Fruit fly (Drosophila melanogaster) whole organism, embryonic: ENCODE measurements around the gene Cdc6.

Source experiments
- Abd-B ChIP-seq: fragments of 200-800 bp; sonication (Bioruptor generic); optimal IDR thresholded peaks from 2 replicates; lab custom pipeline; 2018; ENCODE audit warnings: missing biosample characterization, mild to moderate bottlenecking, missing genetic modification characterization, moderate library complexity
- Atf6 ChIP-seq: fragments of 200-800 bp; sonication (Bioruptor generic); IDR thresholded peaks from 2 replicates; pipeline ENCODE4 v1.3.6; 2022; ENCODE audit warnings: missing biosample characterization, missing genetic modification characterization
- CG11093 ChIP-seq: fragments of 200-800 bp; sonication (Bioruptor generic); IDR thresholded peaks from 3 replicates; pipeline ENCODE4 v1.3.6; 2022; ENCODE audit warnings: missing biosample characterization, missing genetic modification characterization
- CG11456 ChIP-seq: fragments of 200-800 bp; sonication (Bioruptor generic); IDR thresholded peaks from 3 replicates; pipeline ENCODE4 v1.3.6; 2022; ENCODE audit warnings: missing biosample characterization, missing genetic modification characterization
- CG12769 ChIP-seq: fragments of 200-800 bp; sonication (Bioruptor generic); optimal IDR thresholded peaks from 2 replicates; lab custom pipeline; 2019; ENCODE audit warnings: missing biosample characterization, mild to moderate bottlenecking, missing genetic modification characterization, moderate library complexity
- CG14014 ChIP-seq: fragments of 200-800 bp; sonication (Bioruptor generic); IDR thresholded peaks from 2 replicates; pipeline ENCODE4 v1.3.6; 2022; ENCODE audit warnings: missing biosample characterization, missing genetic modification characterization
- CG15011 ChIP-seq: fragments of 200-800 bp; sonication (Bioruptor generic); optimal IDR thresholded peaks from 3 replicates; lab custom pipeline; 2018; ENCODE audit warnings: missing biosample characterization, mild to moderate bottlenecking, missing genetic modification characterization
- CG17328 ChIP-seq: fragments of 200-800 bp; sonication (Bioruptor generic); IDR thresholded peaks from 2 replicates; pipeline ENCODE4 v1.3.6; 2022; ENCODE audit warnings: missing biosample characterization, missing genetic modification characterization
- CG2678 ChIP-seq: fragments of 200-800 bp; sonication (Bioruptor generic); optimal IDR thresholded peaks from 3 replicates; lab custom pipeline; 2019; ENCODE audit warnings: missing biosample characterization, mild to moderate bottlenecking, missing genetic modification characterization, moderate library complexity
- CG30403 ChIP-seq: fragments of 200-800 bp; sonication (Bioruptor generic); optimal IDR thresholded peaks from 3 replicates; lab custom pipeline; 2016; ENCODE audit warnings: missing biosample characterization, missing genetic modification characterization
- CG3726 ChIP-seq: fragments of 200-800 bp; sonication (Bioruptor generic); IDR thresholded peaks from 3 replicates; pipeline ENCODE4, ENCODE4 v1.3.6; 2022; ENCODE audit warnings: missing biosample characterization, missing genetic modification characterization
- CG4617 ChIP-seq: fragments of 200-800 bp; sonication (Bioruptor generic); optimal IDR thresholded peaks from 3 replicates; lab custom pipeline; 2016; ENCODE audit warnings: missing biosample characterization, missing genetic modification characterization, borderline replicate concordance
- CG5245 ChIP-seq: fragments of 200-800 bp; sonication (Bioruptor generic); optimal IDR thresholded peaks from 3 replicates; lab custom pipeline; 2016; ENCODE audit warnings: missing biosample characterization, missing genetic modification characterization
- CG6689 ChIP-seq: fragments of 200-800 bp; sonication (Bioruptor generic); IDR thresholded peaks from 2 replicates; pipeline ENCODE4 v1.3.6; 2022; ENCODE audit warnings: missing biosample characterization, missing genetic modification characterization
- CG7963 ChIP-seq: fragments of 200-800 bp; sonication (Bioruptor generic); IDR thresholded peaks from 3 replicates; pipeline ENCODE4 v1.3.6; 2022; ENCODE audit warnings: missing biosample characterization, missing genetic modification characterization; ENCODE audit not compliant: partially characterized antibody
- CG9215 ChIP-seq: fragments of 200-800 bp; sonication (Bioruptor generic); IDR thresholded peaks from 2 replicates; pipeline ENCODE4 v1.3.6; 2022; ENCODE audit warnings: missing biosample characterization, missing genetic modification characterization
- CkIIα-i1 ChIP-seq: fragments of 200-800 bp; sonication (Bioruptor generic); IDR thresholded peaks from 2 replicates; pipeline ENCODE4 v1.3.6; 2022; ENCODE audit warnings: missing biosample characterization, missing genetic modification characterization
- D ChIP-seq, 2 experiments: fragments of 200-800 bp in 1 of 2; fragments of >200 bp in 1 of 2; sonication (Bioruptor generic) in 1 of 2; optimal IDR thresholded peaks; 2 replicates in 1 of 2; 3 replicates in 1 of 2; lab custom pipeline; 2017; ENCODE audit warnings: mild to moderate bottlenecking in 1 of 2, missing biosample characterization in 1 of 2, missing genetic modification characterization in 1 of 2, missing genetic modification reagents in 1 of 2
- Deaf1 ChIP-seq: fragments of 200-800 bp; optimal IDR thresholded peaks from 3 replicates; lab custom pipeline; 2019; ENCODE audit warnings: missing biosample characterization, mild to moderate bottlenecking, missing genetic modification characterization, moderate library complexity
- Jarid2 ChIP-seq: fragments of 200-800 bp; sonication (Bioruptor generic); optimal IDR thresholded peaks from 3 replicates; lab custom pipeline; 2017; ENCODE audit warnings: mild to moderate bottlenecking, missing biosample characterization, missing genetic modification reagents, missing genetic modification characterization
- Lim3 ChIP-seq: fragments of 200-800 bp; sonication (Bioruptor generic); IDR thresholded peaks from 2 replicates; pipeline ENCODE4 v1.3.6; 2022; ENCODE audit warnings: missing biosample characterization, missing genetic modification characterization
- Meics ChIP-seq: fragments of 200-800 bp; sonication (Bioruptor generic); optimal IDR thresholded peaks from 2 replicates; lab custom pipeline; 2017; ENCODE audit warnings: missing biosample characterization, mild to moderate bottlenecking, missing genetic modification characterization
- Mes4 ChIP-seq: fragments of 200-800 bp; sonication (Bioruptor generic); optimal IDR thresholded peaks from 2 replicates; lab custom pipeline; 2016; ENCODE audit warnings: missing biosample characterization, missing genetic modification characterization
- NFAT ChIP-seq: fragments of 200-800 bp; sonication (Bioruptor generic); IDR thresholded peaks from 2 replicates; pipeline ENCODE4 v1.3.6; 2022; ENCODE audit warnings: missing biosample characterization, missing genetic modification characterization
- PHDP ChIP-seq: fragments of 200-800 bp; sonication (Bioruptor generic); optimal IDR thresholded peaks from 3 replicates; lab custom pipeline; 2018; ENCODE audit warnings: missing biosample characterization, mild to moderate bottlenecking, missing genetic modification characterization, moderate library complexity
- Ptx1 ChIP-seq: fragments of 200-800 bp; sonication (Bioruptor generic); IDR thresholded peaks from 2 replicates; pipeline ENCODE4 v1.3.6; 2022; ENCODE audit warnings: missing biosample characterization, missing genetic modification characterization
- Rx ChIP-seq: fragments of 200-800 bp; sonication (Bioruptor generic); IDR thresholded peaks from 2 replicates; pipeline ENCODE4 v1.3.6; 2022; ENCODE audit warnings: missing biosample characterization, missing genetic modification characterization
- Sin3A ChIP-seq: fragments of >200 bp; optimal IDR thresholded peaks from 2 replicates; lab custom pipeline; 2018
- Stat92E ChIP-seq, 3 experiments: fragments of >200 bp in 2 of 3; fragments of 200-800 bp in 1 of 3; sonication (Bioruptor generic) in 1 of 3; optimal IDR thresholded peaks; 2 replicates each; lab custom pipeline; 2017 to 2019; ENCODE audit warnings: missing biosample characterization in 3 of 3, missing genetic modification characterization in 3 of 3, mild to moderate bottlenecking in 1 of 3, moderate library complexity in 1 of 3
- Trl ChIP-seq, 3 experiments: fragments of >200 bp in 2 of 3; fragments of 200-800 bp in 1 of 3; sonication (Bioruptor generic) in 1 of 3; optimal IDR thresholded peaks; 2 replicates in 1 of 3; 3 replicates in 2 of 3; lab custom pipeline; 2016 to 2017; ENCODE audit warnings: missing biosample characterization in 1 of 3, missing genetic modification characterization in 1 of 3
- ab ChIP-seq: fragments of 200-800 bp; sonication (Bioruptor generic); optimal IDR thresholded peaks from 2 replicates; lab custom pipeline; 2016; ENCODE audit warnings: missing biosample characterization, missing genetic modification characterization
- ato ChIP-seq: fragments of 200-800 bp; sonication (Bioruptor generic); IDR thresholded peaks from 2 replicates; pipeline ENCODE4 v1.3.6; 2022; ENCODE audit warnings: missing biosample characterization, missing genetic modification characterization; ENCODE audit not compliant: partially characterized antibody
- caup ChIP-seq: fragments of 200-800 bp; sonication (Bioruptor generic); optimal IDR thresholded peaks from 3 replicates; lab custom pipeline; 2017; ENCODE audit warnings: missing biosample characterization, mild to moderate bottlenecking, missing genetic modification characterization, moderate library complexity; ENCODE audit not compliant: severe bottlenecking
- chif ChIP-seq, 2 experiments: fragments of 200-800 bp; sonication (Bioruptor generic); optimal IDR thresholded peaks; 3 replicates each; lab custom pipeline; 2016; ENCODE audit warnings: missing biosample characterization in 2 of 2, missing genetic modification characterization in 2 of 2
- ci ChIP-seq: fragments of 200-800 bp; sonication (Bioruptor generic); IDR thresholded peaks from 3 replicates; pipeline ENCODE4 v1.3.6; 2022; ENCODE audit warnings: missing biosample characterization, missing genetic modification characterization
- dm ChIP-seq: fragments of 200-800 bp; sonication (Bioruptor generic); optimal IDR thresholded peaks from 3 replicates; lab custom pipeline; 2016; ENCODE audit warnings: missing biosample characterization, missing genetic modification characterization
- dmrt11E ChIP-seq: fragments of 200-800 bp; sonication (Bioruptor generic); optimal IDR thresholded peaks from 3 replicates; lab custom pipeline; 2018; ENCODE audit warnings: missing biosample characterization, mild to moderate bottlenecking, missing genetic modification characterization, moderate library complexity
- gce ChIP-seq: fragments of 200-800 bp; sonication (Bioruptor generic); IDR thresholded peaks from 3 replicates; pipeline ENCODE4 v1.3.6; 2022; ENCODE audit warnings: missing biosample characterization, missing genetic modification characterization
- ind ChIP-seq: fragments of 200-800 bp; sonication (Bioruptor generic); optimal IDR thresholded peaks from 3 replicates; lab custom pipeline; 2016; ENCODE audit warnings: missing biosample characterization, missing genetic modification characterization
- insv ChIP-seq, 2 experiments: fragments of 200-800 bp; sonication (Bioruptor generic); optimal IDR thresholded peaks; 3 replicates each; lab custom pipeline; 2016 to 2018; ENCODE audit warnings: missing biosample characterization in 2 of 2, missing genetic modification characterization in 2 of 2
- kah ChIP-seq: fragments of 200-800 bp; sonication (Bioruptor generic); optimal IDR thresholded peaks from 2 replicates; lab custom pipeline; 2018; ENCODE audit warnings: missing biosample characterization, mild to moderate bottlenecking, missing genetic modification characterization
- lola ChIP-seq, 3 experiments: fragments of >200 bp in 2 of 3; fragments of 200-800 bp in 1 of 3; sonication (Bioruptor generic) in 1 of 3; optimal IDR thresholded peaks; 2 replicates each; lab custom pipeline; 2017 to 2019; ENCODE audit warnings: missing biosample characterization in 3 of 3, missing genetic modification characterization in 3 of 3, mild to moderate bottlenecking in 1 of 3, moderate library complexity in 1 of 3
- otp ChIP-seq: fragments of 200-800 bp; sonication (Bioruptor generic); IDR thresholded peaks from 3 replicates; pipeline ENCODE4, ENCODE4 v1.3.6; 2022; ENCODE audit warnings: missing biosample characterization, missing genetic modification characterization
- peb ChIP-seq: fragments of 200-800 bp; sonication (Bioruptor generic); IDR thresholded peaks from 2 replicates; pipeline ENCODE4 v1.3.6; 2022; ENCODE audit warnings: missing biosample characterization, missing genetic modification characterization
- stc ChIP-seq: fragments of 200-800 bp; sonication (Bioruptor generic); IDR thresholded peaks from 2 replicates; pipeline ENCODE4 v1.3.6; 2022; ENCODE audit warnings: missing biosample characterization, missing genetic modification characterization
- tna ChIP-seq: fragments of 200-800 bp; sonication (Bioruptor generic); IDR thresholded peaks from 2 replicates; pipeline ENCODE4 v1.3.6; 2022; ENCODE audit warnings: missing biosample characterization, missing genetic modification characterization; ENCODE audit not compliant: partially characterized antibody
- trem ChIP-seq: fragments of 200-800 bp; optimal IDR thresholded peaks from 3 replicates; lab custom pipeline; 2019; ENCODE audit warnings: missing biosample characterization, mild to moderate bottlenecking, missing genetic modification characterization, moderate library complexity
- tup ChIP-seq: fragments of 200-800 bp; sonication (Bioruptor generic); optimal IDR thresholded peaks from 2 replicates; lab custom pipeline; 2016; ENCODE audit warnings: missing biosample characterization, mild to moderate bottlenecking, missing genetic modification characterization, moderate library complexity
- z ChIP-seq: fragments of 200-800 bp; sonication (Bioruptor generic); IDR thresholded peaks from 3 replicates; pipeline ENCODE4 v1.3.6; 2022; ENCODE audit warnings: missing biosample characterization, missing genetic modification characterization

Gene Cdc6

DNA sequence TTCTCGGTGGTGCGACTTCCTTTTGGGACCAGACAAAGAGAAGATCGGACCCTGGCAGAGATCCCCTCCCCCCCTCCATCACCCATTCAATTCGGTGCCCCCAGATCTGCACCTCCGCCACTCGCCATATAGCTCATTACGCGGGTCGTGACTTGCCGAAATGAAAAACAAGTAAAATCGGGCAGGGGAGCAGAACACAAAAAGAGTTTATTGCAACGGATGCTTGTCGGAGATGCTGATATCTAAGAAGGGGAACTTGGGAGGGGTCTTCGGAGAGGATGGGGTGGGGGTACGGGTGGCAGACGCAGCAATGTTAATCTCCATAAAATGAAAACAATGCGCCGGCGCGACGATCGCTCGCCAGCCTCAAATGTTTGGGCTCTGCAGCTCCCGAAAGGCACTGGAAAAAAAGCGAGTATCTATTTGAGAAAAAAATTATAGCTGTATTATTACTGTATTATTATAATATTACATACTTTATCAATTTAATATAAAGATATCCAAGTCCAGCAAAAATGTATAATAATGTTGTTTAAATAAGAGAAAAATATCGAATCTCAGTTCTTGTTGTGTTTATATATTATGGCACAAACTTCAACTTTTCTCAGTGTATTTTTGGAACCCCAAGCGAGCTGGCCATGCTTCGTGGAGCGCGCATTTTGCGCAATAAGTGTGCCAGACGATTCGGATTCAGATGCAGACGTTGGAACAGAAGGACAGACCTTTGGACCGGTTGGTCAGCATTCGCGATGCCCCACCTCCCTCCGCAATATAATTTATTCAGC is 34.1 kb upstream of the Cdc6 start (continued):
- TF ChIP-seq otp (GFP tag; lab: Robert Waterston, UW), result no peak
- no peak for TF ChIP-seq Sin3A
- no peak for TF ChIP-seq Atf6
- TF ChIP-seq CkIIα-i1, result no peak
- no peak for TF ChIP-seq z (GFP tag; lab: Robert Waterston, UW)
- TF ChIP-seq ind (GFP tag; lab: Kevin White, UChicago), result no peak
- TF ChIP-seq insv (GFP tag; optimal IDR thresholded peaks at IDR 0.05; lab: Kevin White, UChicago), result no peak
- TF ChIP-seq CG4617, result no peak
- TF ChIP-seq CG5245 (GFP tag; lab: Kevin White, UChicago), result no peak
- TF ChIP-seq CG7963 (GFP tag; lab: Robert Waterston, UW), result no peak
- no peak for TF ChIP-seq tna (GFP tag; lab: Robert Waterston, UW)
- no peak for TF ChIP-seq CG15011 (GFP tag; lab: Kevin White, UChicago)
- TF ChIP-seq dm (GFP tag; lab: Kevin White, UChicago), result no peak
- TF ChIP-seq PHDP (tag; lab: Kevin White, UChicago), result peak; percentile 45
- no peak for TF ChIP-seq Rx
- peak; percentile 47 for TF ChIP-seq CG6689 (GFP tag; lab: Robert Waterston, UW)
- no peak for TF ChIP-seq kah (GFP tag; lab: Kevin White, UChicago)
- no peak for TF ChIP-seq Trl (optimal IDR thresholded peaks at IDR 0.05; lab: Kevin White, UChicago)
- TF ChIP-seq Trl (GFP tag; optimal IDR thresholded peaks at IDR 0.05; lab: Kevin White, UChicago), result no peak
- TF ChIP-seq Mes4 (GFP tag; lab: Kevin White, UChicago), result no peak
- TF ChIP-seq CG30403, result peak; percentile 10
- TF ChIP-seq NFAT (GFP tag; lab: Robert Waterston, UW), result no peak
- peak; percentile 41; the same call in 1 of the 2 replicates for TF ChIP-seq stc (GFP tag; lab: Robert Waterston, UW)
- no peak for TF ChIP-seq ato (GFP tag; lab: Robert Waterston, UW)
- no peak for TF ChIP-seq Lim3 (GFP tag; lab: Robert Waterston, UW)
- TF ChIP-seq ci (GFP tag; lab: Robert Waterston, UW), result 0 out of 3 replicates have a peak, but pooled peaks have one; percentile 48
- TF ChIP-seq Stat92E (GFP tag; optimal IDR thresholded peaks at IDR 0.05; lab: Kevin White, UChicago), result no peak
- no peak for TF ChIP-seq chif (GFP tag; optimal IDR thresholded peaks at IDR 0.05; lab: Kevin White, UChicago)
- TF ChIP-seq ab (GFP tag; lab: Kevin White, UChicago), result no peak
- TF ChIP-seq caup (GFP tag; lab: Kevin White, UChicago), result no peak
- TF ChIP-seq dmrt11E, result peak; percentile 78
- peak; percentile 55 for TF ChIP-seq Ptx1
- TF ChIP-seq D (optimal IDR thresholded peaks at IDR 0.05; lab: Kevin White, UChicago), result no peak
- TF ChIP-seq D (GFP tag; optimal IDR thresholded peaks at IDR 0.05; lab: Kevin White, UChicago), result peak; percentile 37
- TF ChIP-seq peb (GFP tag; lab: Robert Waterston, UW), result no peak
- TF ChIP-seq trem (tag; lab: Kevin White, UChicago), result peak; percentile 43
- no peak for TF ChIP-seq Abd-B (GFP tag; lab: Kevin White, UChicago)
- no peak for TF ChIP-seq Jarid2 (GFP tag; lab: Kevin White, UChicago)
- TF ChIP-seq CG11093 (GFP tag; lab: Robert Waterston, UW), result no peak
- no peak for TF ChIP-seq Meics (GFP tag; lab: Kevin White, UChicago)
- no peak for TF ChIP-seq CG17328 (GFP tag; lab: Robert Waterston, UW)
- no peak for TF ChIP-seq CG9215 (GFP tag; lab: Robert Waterston, UW)
- TF ChIP-seq CG3726 (GFP tag; lab: Robert Waterston, UW), result no peak
- TF ChIP-seq CG14014, result no peak
- TF ChIP-seq gce (GFP tag; lab: Robert Waterston, UW), result no peak
- TF ChIP-seq CG2678 (tag; lab: Kevin White, UChicago), result peak; percentile 51
- no peak for TF ChIP-seq CG11456 (GFP tag; lab: Robert Waterston, UW)
- TF ChIP-seq Deaf1 (tag; lab: Kevin White, UChicago), result peak; percentile 27
- peak in 1 of 3 experiments; percentile 63 for TF ChIP-seq lola (GFP tag; optimal IDR thresholded peaks at IDR 0.05; lab: Kevin White, UChicago)
- TF ChIP-seq CG12769 (tag; lab: Kevin White, UChicago), result no peak
- no peak for TF ChIP-seq tup (GFP tag; lab: Kevin White, UChicago)
